Fruit fly (Drosophila melanogaster): ENCODE data around the gene CG5026.

Gene CG5026

dm6 chr3L:8954648-8955033 is 13.7 kb upstream of the CG5026 start, which contains the start of gene GNBP3 (continued):
- TF ChIP-seq Dfd (GFP tag; optimal IDR thresholded peaks at IDR 0.05) (no peak), CG12659 (GFP tag; optimal IDR thresholded peaks at IDR 0.05) (no peak), CG10431 (GFP tag; optimal IDR thresholded peaks at IDR 0.05) (no peak), repo (GFP tag; optimal IDR thresholded peaks at IDR 0.05) (no peak), Nf-YB (GFP tag; optimal IDR thresholded peaks at IDR 0.05) (peak; percentile 51), CG9609 (GFP tag; optimal IDR thresholded peaks at IDR 0.05) (no peak), CG17361 (GFP tag; IDR thresholded peaks at IDR 0.05) (peak; percentile 56; the same call in 2 of the 3 replicates), bigmax (GFP tag; optimal IDR thresholded peaks at IDR 0.05) (peak; percentile 48), nmo (GFP tag; optimal IDR thresholded peaks at IDR 0.05) (peak; percentile 50), CG6175 (GFP tag; IDR thresholded peaks at IDR 0.05) (no peak), schlank (tag; optimal IDR thresholded peaks at IDR 0.05) (no peak), CG1233 (GFP tag; optimal IDR thresholded peaks at IDR 0.05) (peak; percentile 83), Hr51 (GFP tag; optimal IDR thresholded peaks at IDR 0.05) (peak in 1 of 2 experiments; percentile 31), fru (optimal IDR thresholded peaks at IDR 0.05) (no peak), CG14441 (GFP tag; IDR thresholded peaks at IDR 0.05) (peak; percentile 47; the same call in 1 of the 2 replicates), CG10462 (GFP tag; optimal IDR thresholded peaks at IDR 0.05) (no peak), CG10543 (GFP tag; optimal IDR thresholded peaks at IDR 0.05) (peak; percentile 56), ewg (GFP tag; optimal IDR thresholded peaks at IDR 0.05) (no peak), CG31441 (GFP tag; IDR thresholded peaks at IDR 0.05) (peak; percentile 71), CG16863 (GFP tag; optimal IDR thresholded peaks at IDR 0.05) (no peak), Sry-δ (GFP tag; optimal IDR thresholded peaks at IDR 0.05) (no peak), Dbx (GFP tag; IDR thresholded peaks at IDR 0.05) (peak; percentile 84), CG14050 (GFP tag; IDR thresholded peaks at IDR 0.05) (no peak), CG2199 (GFP tag; IDR thresholded peaks at IDR 0.05) (no peak), bcd (GFP tag; optimal IDR thresholded peaks at IDR 0.05) (peak; percentile 67), CG7745 (tag; optimal IDR thresholded peaks at IDR 0.05) (no peak), CG11723 (GFP tag; optimal IDR thresholded peaks at IDR 0.05) (no peak), CG12155 (GFP tag; optimal IDR thresholded peaks at IDR 0.05) (peak; percentile 12), z (GFP tag; IDR thresholded peaks at IDR 0.05) (no peak), Nf-YC (tag; optimal IDR thresholded peaks at IDR 0.05) (peak; percentile 22), aop (GFP tag; IDR thresholded peaks at IDR 0.05) (no peak), CG12942 (GFP tag; optimal IDR thresholded peaks at IDR 0.05) (no peak), sima (GFP tag; optimal IDR thresholded peaks at IDR 0.05) (no peak), MBD-R2 (GFP tag; IDR thresholded peaks at IDR 0.05) (peak; percentile 17; the same call in 1 of the 2 replicates), onecut (GFP tag; IDR thresholded peaks at IDR 0.05) (peak; percentile 78), emc (GFP tag; optimal IDR thresholded peaks at IDR 0.05) (no peak), CG10321 (GFP tag; IDR thresholded peaks at IDR 0.05) (no peak), CG3995 (GFP tag; optimal IDR thresholded peaks at IDR 0.05) (peak; percentile 25), Fer2 (tag; optimal IDR thresholded peaks at IDR 0.05) (peak; percentile 34), CG9932 (GFP tag; IDR thresholded peaks at IDR 0.05) (peak; percentile 57), toy (GFP tag; IDR thresholded peaks at IDR 0.05) (no peak), CG9797 (GFP tag; optimal IDR thresholded peaks at IDR 0.05) (peak; percentile 33), tin (GFP tag; optimal IDR thresholded peaks at IDR 0.05) (peak; percentile 66), exex (tag; optimal IDR thresholded peaks at IDR 0.05) (no peak), CG2202 (tag; optimal IDR thresholded peaks at IDR 0.05) (peak; percentile 45), CG11093 (GFP tag; IDR thresholded peaks at IDR 0.05) (no peak), pzg (GFP tag; optimal IDR thresholded peaks at IDR 0.05) (no peak), PHDP (tag; optimal IDR thresholded peaks at IDR 0.05) (peak; percentile 60), Side (GFP tag; optimal IDR thresholded peaks at IDR 0.05) (no peak), CG2875 (GFP tag; optimal IDR thresholded peaks at IDR 0.05) (no peak), CHES-1-like (GFP tag; optimal IDR thresholded peaks at IDR 0.05) (no peak), D (optimal IDR thresholded peaks at IDR 0.05) (no peak), D (GFP tag; optimal IDR thresholded peaks at IDR 0.05) (peak; percentile 21)
